Fruit fly (Drosophila melanogaster) whole organism, embryonic: ENCODE data around the gene jet.

Experiments
- Atf6 ChIP-seq: fragments of 200-800 bp; sonication (Bioruptor generic); IDR thresholded peaks from 2 replicates; pipeline ENCODE4 v1.3.6; 2022; ENCODE audit warnings: missing biosample characterization, missing genetic modification characterization
- Blimp-1 ChIP-seq: fragments of 200-800 bp; sonication (Bioruptor generic); optimal IDR thresholded peaks from 3 replicates; lab custom pipeline; 2018; ENCODE audit warnings: missing biosample characterization, missing genetic modification characterization, mild to moderate bottlenecking, moderate library complexity, missing genetic modification reagents
- CG12236 ChIP-seq: fragments of 200-800 bp; sonication (Bioruptor generic); optimal IDR thresholded peaks from 2 replicates; lab custom pipeline; 2016; ENCODE audit warnings: missing biosample characterization, missing genetic modification characterization
- CG12769 ChIP-seq: fragments of 200-800 bp; sonication (Bioruptor generic); optimal IDR thresholded peaks from 2 replicates; lab custom pipeline; 2019; ENCODE audit warnings: missing biosample characterization, mild to moderate bottlenecking, missing genetic modification characterization, moderate library complexity
- CG13296 ChIP-seq: fragments of 200-800 bp; sonication (Bioruptor generic); optimal IDR thresholded peaks from 3 replicates; lab custom pipeline; 2018; ENCODE audit warnings: missing biosample characterization, mild to moderate bottlenecking, missing genetic modification characterization
- CG14050 ChIP-seq: fragments of 200-800 bp; sonication (Bioruptor generic); IDR thresholded peaks from 3 replicates; pipeline ENCODE4 v1.3.6; 2022; ENCODE audit warnings: missing biosample characterization, missing genetic modification characterization
- CG14441 ChIP-seq: fragments of 200-800 bp; sonication (Bioruptor generic); IDR thresholded peaks from 2 replicates; pipeline ENCODE4 v1.3.6; 2022; ENCODE audit warnings: missing biosample characterization, missing genetic modification characterization
- CG15696 ChIP-seq: fragments of 200-800 bp; sonication (Bioruptor generic); optimal IDR thresholded peaks from 2 replicates; lab custom pipeline; 2019; ENCODE audit warnings: missing biosample characterization, mild to moderate bottlenecking, missing genetic modification characterization, moderate library complexity
- CG18476 ChIP-seq: fragments of 200-800 bp; sonication (Bioruptor generic); optimal IDR thresholded peaks from 2 replicates; lab custom pipeline; 2016; ENCODE audit warnings: missing biosample characterization, mild to moderate bottlenecking, missing genetic modification characterization
- CG2202 ChIP-seq: fragments of 200-800 bp; sonication (Bioruptor generic); optimal IDR thresholded peaks from 2 replicates; lab custom pipeline; 2018; ENCODE audit warnings: missing biosample characterization, mild to moderate bottlenecking, missing genetic modification characterization
- CG2875 ChIP-seq: fragments of 200-800 bp; sonication (Bioruptor generic); optimal IDR thresholded peaks from 2 replicates; lab custom pipeline; 2017; ENCODE audit warnings: missing biosample characterization, mild to moderate bottlenecking, missing genetic modification characterization, missing genetic modification reagents
- CG3407 ChIP-seq: fragments of 200-800 bp; sonication (Bioruptor generic); optimal IDR thresholded peaks from 2 replicates; lab custom pipeline; 2018; ENCODE audit warnings: missing biosample characterization, mild to moderate bottlenecking, missing genetic modification characterization
- CG3726 ChIP-seq: fragments of 200-800 bp; sonication (Bioruptor generic); IDR thresholded peaks from 3 replicates; pipeline ENCODE4, ENCODE4 v1.3.6; 2022; ENCODE audit warnings: missing biosample characterization, missing genetic modification characterization
- CG42726 ChIP-seq: fragments of 200-800 bp; sonication (Bioruptor generic); IDR thresholded peaks from 2 replicates; pipeline ENCODE4 v1.3.6; 2022; ENCODE audit warnings: missing biosample characterization, missing genetic modification characterization; ENCODE audit not compliant: partially characterized antibody
- CG4282 ChIP-seq: fragments of 200-800 bp; sonication (Bioruptor generic); optimal IDR thresholded peaks from 2 replicates; lab custom pipeline; 2016; ENCODE audit warnings: missing biosample characterization, missing genetic modification characterization
- CG43689 ChIP-seq: fragments of 200-800 bp; sonication (Bioruptor generic); IDR thresholded peaks from 2 replicates; pipeline ENCODE4 v1.3.6; 2022; ENCODE audit warnings: missing biosample characterization, missing genetic modification characterization
- CG5245 ChIP-seq: fragments of 200-800 bp; sonication (Bioruptor generic); optimal IDR thresholded peaks from 3 replicates; lab custom pipeline; 2016; ENCODE audit warnings: missing biosample characterization, missing genetic modification characterization
- CG7556 ChIP-seq: fragments of 200-800 bp; sonication (Bioruptor generic); optimal IDR thresholded peaks from 2 replicates; lab custom pipeline; 2017; ENCODE audit warnings: missing biosample characterization, mild to moderate bottlenecking, missing genetic modification characterization
- CG7745 ChIP-seq: fragments of 200-800 bp; sonication (Bioruptor generic); optimal IDR thresholded peaks from 2 replicates; lab custom pipeline; 2018; ENCODE audit warnings: missing biosample characterization, mild to moderate bottlenecking, missing genetic modification characterization, moderate library complexity
- CG8924 ChIP-seq: fragments of 200-800 bp; optimal IDR thresholded peaks from 3 replicates; lab custom pipeline; 2019; ENCODE audit warnings: missing biosample characterization, mild to moderate bottlenecking, missing genetic modification characterization, moderate library complexity
- Dad ChIP-seq: fragments of 200-800 bp; sonication (Bioruptor generic); optimal IDR thresholded peaks from 3 replicates; lab custom pipeline; 2016; ENCODE audit warnings: missing biosample characterization, missing genetic modification characterization
- Fer2 ChIP-seq: fragments of 200-800 bp; sonication (Bioruptor generic); optimal IDR thresholded peaks from 2 replicates; lab custom pipeline; 2018; ENCODE audit warnings: missing biosample characterization, mild to moderate bottlenecking, missing genetic modification characterization, moderate library complexity
- HHEX ChIP-seq: fragments of 200-800 bp; sonication (Bioruptor generic); optimal IDR thresholded peaks from 3 replicates; lab custom pipeline; 2017; ENCODE audit warnings: missing biosample characterization, mild to moderate bottlenecking, missing genetic modification characterization, missing genetic modification reagents
- Hmx ChIP-seq: fragments of 200-800 bp; sonication (Bioruptor generic); optimal IDR thresholded peaks from 2 replicates; lab custom pipeline; 2016; ENCODE audit warnings: missing biosample characterization, missing genetic modification characterization
- NC2β ChIP-seq: fragments of 200-800 bp; sonication (Bioruptor generic); optimal IDR thresholded peaks from 2 replicates; lab custom pipeline; 2016; ENCODE audit warnings: missing biosample characterization, missing genetic modification characterization
- Stat92E ChIP-seq, 3 experiments: fragments of >200 bp in 2 of 3; fragments of 200-800 bp in 1 of 3; sonication (Bioruptor generic) in 1 of 3; optimal IDR thresholded peaks; 2 replicates each; lab custom pipeline; 2017 to 2019; ENCODE audit warnings: missing biosample characterization in 3 of 3, missing genetic modification characterization in 3 of 3, mild to moderate bottlenecking in 1 of 3, moderate library complexity in 1 of 3
- Usf ChIP-seq: fragments of 200-800 bp; sonication (Bioruptor generic); optimal IDR thresholded peaks from 2 replicates; lab custom pipeline; 2017; ENCODE audit warnings: missing genotype, missing biosample characterization, missing genetic modification characterization
- ase ChIP-seq: fragments of 200-800 bp; sonication (Bioruptor generic); IDR thresholded peaks from 3 replicates; pipeline ENCODE4 v1.3.6; 2022; ENCODE audit warnings: missing biosample characterization, missing genetic modification characterization
- bbx ChIP-seq: fragments of 200-800 bp; sonication (Bioruptor generic); IDR thresholded peaks from 2 replicates; pipeline ENCODE4 v1.3.6; 2022; ENCODE audit warnings: missing biosample characterization, missing genetic modification characterization; ENCODE audit not compliant: partially characterized antibody
- bigmax ChIP-seq: fragments of 200-800 bp; sonication (Bioruptor generic); optimal IDR thresholded peaks from 2 replicates; lab custom pipeline; 2018; ENCODE audit warnings: missing biosample characterization, mild to moderate bottlenecking, missing genetic modification characterization
- chm ChIP-seq: fragments of 200-800 bp; sonication (Bioruptor generic); IDR thresholded peaks from 2 replicates; pipeline ENCODE4 v1.3.6; 2022; ENCODE audit warnings: missing biosample characterization, missing genetic modification characterization
- ci ChIP-seq: fragments of 200-800 bp; sonication (Bioruptor generic); IDR thresholded peaks from 3 replicates; pipeline ENCODE4 v1.3.6; 2022; ENCODE audit warnings: missing biosample characterization, missing genetic modification characterization
- en ChIP-seq: fragments of 200-800 bp; sonication (Bioruptor generic); optimal IDR thresholded peaks from 2 replicates; lab custom pipeline; 2016; ENCODE audit warnings: missing biosample characterization, missing genetic modification characterization
- gem ChIP-seq: fragments of 200-800 bp; sonication (Bioruptor generic); optimal IDR thresholded peaks from 2 replicates; lab custom pipeline; 2019; ENCODE audit warnings: missing biosample characterization, mild to moderate bottlenecking, missing genetic modification characterization, moderate library complexity
- ind ChIP-seq: fragments of 200-800 bp; sonication (Bioruptor generic); optimal IDR thresholded peaks from 3 replicates; lab custom pipeline; 2016; ENCODE audit warnings: missing biosample characterization, missing genetic modification characterization
- jigr1 ChIP-seq: fragments of 200-800 bp; sonication (Bioruptor generic); IDR thresholded peaks from 3 replicates; pipeline ENCODE4 v1.3.6; 2022; ENCODE audit warnings: missing biosample characterization, missing genetic modification characterization
- kni ChIP-seq: fragments of 200-800 bp; sonication (Bioruptor generic); optimal IDR thresholded peaks from 3 replicates; lab custom pipeline; 2017; ENCODE audit warnings: mild to moderate bottlenecking, missing biosample characterization, missing genetic modification reagents, missing genetic modification characterization
- pan ChIP-seq, 4 experiments: fragments of >200 bp in 3 of 4; fragments of 200-800 bp in 1 of 4; sonication (Bioruptor generic) in 1 of 4; optimal IDR thresholded peaks in 3 of 4; IDR thresholded peaks in 1 of 4; 2 replicates each; pipeline versions ENCODE4 v1.3.6 to Lab custom; 2017 to 2022; ENCODE audit warnings: missing biosample characterization in 2 of 4, missing genetic modification characterization in 2 of 4, mixed read lengths in 1 of 4
- peb ChIP-seq: fragments of 200-800 bp; sonication (Bioruptor generic); IDR thresholded peaks from 2 replicates; pipeline ENCODE4 v1.3.6; 2022; ENCODE audit warnings: missing biosample characterization, missing genetic modification characterization
- repo ChIP-seq: fragments of 200-800 bp; sonication (Bioruptor generic); optimal IDR thresholded peaks from 2 replicates; lab custom pipeline; 2016; ENCODE audit warnings: missing biosample characterization, missing genetic modification characterization
- schlank ChIP-seq: fragments of 200-800 bp; sonication (Bioruptor generic); optimal IDR thresholded peaks from 2 replicates; lab custom pipeline; 2018; ENCODE audit warnings: missing biosample characterization, mild to moderate bottlenecking, missing genetic modification characterization
- scrt ChIP-seq: fragments of 200-800 bp; sonication (Bioruptor generic); optimal IDR thresholded peaks from 2 replicates; lab custom pipeline; 2018; ENCODE audit warnings: missing biosample characterization, mild to moderate bottlenecking, missing genetic modification characterization, moderate library complexity
- sd ChIP-seq: fragments of 200-800 bp; sonication (Bioruptor generic); optimal IDR thresholded peaks from 3 replicates; lab custom pipeline; 2018; ENCODE audit warnings: missing biosample characterization, mild to moderate bottlenecking, missing genetic modification characterization, moderate library complexity
- slbo ChIP-seq: fragments of 200-800 bp; sonication (Bioruptor generic); IDR thresholded peaks from 2 replicates; pipeline ENCODE4 v1.3.6; 2022; ENCODE audit warnings: missing biosample characterization, missing genetic modification characterization
- sqz ChIP-seq: fragments of 200-800 bp; sonication (Bioruptor generic); optimal IDR thresholded peaks from 3 replicates; lab custom pipeline; 2018; ENCODE audit warnings: missing biosample characterization, mild to moderate bottlenecking, missing genetic modification characterization
- ttk ChIP-seq: fragments of 200-800 bp; sonication (Bioruptor generic); IDR thresholded peaks from 2 replicates; pipeline ENCODE4 v2.1.2; 2022; ENCODE audit warnings: missing biosample characterization, missing genetic modification characterization
- twi ChIP-seq: fragments of 200-800 bp; optimal IDR thresholded peaks from 2 replicates; lab custom pipeline; 2019; ENCODE audit warnings: missing biosample characterization, mild to moderate bottlenecking, missing genetic modification characterization, moderate library complexity
- unc-4 ChIP-seq: fragments of 200-800 bp; sonication (Bioruptor generic); IDR thresholded peaks from 2 replicates; pipeline ENCODE4 v1.3.6; 2022; ENCODE audit warnings: missing biosample characterization, missing genetic modification characterization; ENCODE audit not compliant: partially characterized antibody

Gene jet

DNA sequence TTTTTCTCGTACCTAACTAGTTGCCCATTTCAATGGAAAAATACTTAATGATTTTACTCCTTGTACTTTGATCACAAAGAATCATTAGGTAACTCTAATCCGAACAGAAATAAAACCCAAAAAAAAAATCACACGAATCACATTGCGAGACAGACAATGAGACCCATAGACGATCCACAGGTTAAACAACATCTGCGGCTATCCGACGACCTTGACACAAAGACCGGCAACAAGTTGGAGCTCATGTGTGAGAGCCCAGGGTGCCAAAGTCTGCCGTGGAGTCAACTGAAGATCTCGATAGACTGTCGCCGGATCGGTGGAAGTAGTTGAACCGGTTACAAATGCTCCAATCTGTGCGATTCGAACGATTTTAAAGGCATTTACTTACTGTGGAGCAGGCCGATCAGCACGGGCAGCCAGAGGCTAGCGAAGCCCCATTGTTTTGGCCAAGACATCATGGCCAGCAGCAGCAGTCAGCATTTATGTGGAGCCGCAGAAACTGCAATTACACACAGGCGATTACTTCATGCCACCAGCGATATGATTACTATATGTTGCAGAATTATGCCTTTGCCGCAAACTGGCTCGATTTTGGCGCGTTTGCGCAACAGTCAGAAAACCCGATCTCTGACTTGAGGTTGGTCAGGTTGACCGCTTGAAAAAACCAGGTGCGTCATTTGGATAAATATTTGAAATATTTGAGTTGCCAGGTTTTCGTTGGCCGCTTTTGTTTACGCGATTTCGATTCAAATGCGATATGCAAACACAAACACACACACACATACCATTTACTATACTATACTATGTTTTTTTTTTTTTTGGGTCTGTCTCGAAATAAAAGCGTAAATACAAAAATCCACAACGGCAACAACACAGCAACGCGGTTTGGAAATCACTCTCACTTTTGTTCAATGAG lies 44.0 kb downstream of the jet start (continued):
- no peak for TF ChIP-seq pan (optimal IDR thresholded peaks at IDR 0.05; lab: Kevin White, UChicago)
- no peak for TF ChIP-seq pan (GFP tag; optimal IDR thresholded peaks at IDR 0.05 in 1 of 2, IDR thresholded peaks at IDR 0.05 in 1 of 2)
- TF ChIP-seq repo (GFP tag; lab: Kevin White, UChicago), result no peak
- TF ChIP-seq twi (tag; lab: Kevin White, UChicago), result no peak
- TF ChIP-seq CG12769, result peak; percentile 6
- TF ChIP-seq CG14441 (GFP tag; lab: Robert Waterston, UW), result peak; percentile 7; the same call in 1 of the 2 replicates
- no peak for TF ChIP-seq CG7745 (tag; lab: Kevin White, UChicago)
- TF ChIP-seq bbx (GFP tag; lab: Robert Waterston, UW), result no peak
- no peak for TF ChIP-seq CG12236 (GFP tag; lab: Kevin White, UChicago)
- peak; percentile 34 for TF ChIP-seq Blimp-1 (GFP tag; lab: Kevin White, UChicago)
- TF ChIP-seq CG15696 (tag; lab: Kevin White, UChicago), result no peak
- TF ChIP-seq bigmax (GFP tag; lab: Kevin White, UChicago), result no peak
- TF ChIP-seq schlank, result no peak
- TF ChIP-seq CG2202 (tag; lab: Kevin White, UChicago), result no peak
- TF ChIP-seq CG43689 (GFP tag; lab: Robert Waterston, UW), result no peak
- no peak for TF ChIP-seq Usf (GFP tag; lab: Kevin White, UChicago)
- no peak for TF ChIP-seq Fer2 (tag; lab: Kevin White, UChicago)
- TF ChIP-seq CG7556, result no peak
- TF ChIP-seq NC2β (GFP tag; lab: Kevin White, UChicago), result no peak
- 0 out of 2 replicates have a peak, but pooled peaks have one; percentile 42 for TF ChIP-seq CG42726 (GFP tag; lab: Robert Waterston, UW)
- no peak for TF ChIP-seq jigr1 (GFP tag; lab: Robert Waterston, UW)
- TF ChIP-seq sqz (GFP tag; lab: Kevin White, UChicago), result peak; percentile 80
- TF ChIP-seq CG3407 (GFP tag; lab: Kevin White, UChicago), result no peak
- no peak for TF ChIP-seq Hmx
- no peak for TF ChIP-seq CG5245 (GFP tag; lab: Kevin White, UChicago)
- no peak for TF ChIP-seq ase (GFP tag; lab: Robert Waterston, UW)
- TF ChIP-seq scrt (GFP tag; lab: Kevin White, UChicago), result no peak
- TF ChIP-seq gem (tag; lab: Kevin White, UChicago), result no peak
- TF ChIP-seq unc-4 (GFP tag; lab: Robert Waterston, UW), result no peak
- TF ChIP-seq CG14050 (GFP tag; lab: Robert Waterston, UW), result no peak
- no peak for TF ChIP-seq en (GFP tag; lab: Kevin White, UChicago)
- no peak for TF ChIP-seq Stat92E (GFP tag; optimal IDR thresholded peaks at IDR 0.05; lab: Kevin White, UChicago)
- no peak for TF ChIP-seq ttk
- no peak for TF ChIP-seq ind (GFP tag; lab: Kevin White, UChicago)
- peak; percentile 41; the same call in 1 of the 2 replicates for TF ChIP-seq Atf6 (GFP tag; lab: Robert Waterston, UW)
- TF ChIP-seq CG2875 (GFP tag; lab: Kevin White, UChicago), result no peak
- TF ChIP-seq CG13296 (GFP tag; lab: Kevin White, UChicago), result no peak
- no peak for TF ChIP-seq ci (GFP tag; lab: Robert Waterston, UW)
- no peak for TF ChIP-seq CG18476 (GFP tag; lab: Kevin White, UChicago)
- no peak for TF ChIP-seq CG3726 (GFP tag; lab: Robert Waterston, UW)
- no peak for TF ChIP-seq slbo (GFP tag; lab: Robert Waterston, UW)
- no peak for TF ChIP-seq Dad (GFP tag; lab: Kevin White, UChicago)
- no peak for TF ChIP-seq peb (GFP tag; lab: Robert Waterston, UW)
- TF ChIP-seq CG4282 (GFP tag; lab: Kevin White, UChicago), result no peak
- peak; percentile 98 for TF ChIP-seq sd (tag; lab: Kevin White, UChicago)
- TF ChIP-seq HHEX (GFP tag; lab: Kevin White, UChicago), result no peak
- no peak for TF ChIP-seq kni (GFP tag; lab: Kevin White, UChicago)
- TF ChIP-seq chm (GFP tag; lab: Robert Waterston, UW), result no peak
- TF ChIP-seq CG8924 (tag; lab: Kevin White, UChicago), result no peak
